Worm (Caenorhabditis elegans) whole organism, L3 larva: Measurements from ENCODE around the gene atx-3.
A peak's percentile ranks its signal among the peaks of the same experiment; 100 is the strongest.
"Not testable (repeated sequence)": the region's sequence is repeated elsewhere in the genome, so short reads cannot be mapped to it uniquely, and the experiment has no call there.

Source experiments
- R02D3.7 ChIP-seq: fragments of 150-350 bp; optimal IDR thresholded peaks from 2 replicates; lab custom pipeline; 2014; ENCODE audit warnings: missing biosample characterization, missing genetic modification characterization
- ceh-82 ChIP-seq: fragments of 150-350 bp; optimal IDR thresholded peaks from 2 replicates; lab custom pipeline; 2014; ENCODE audit warnings: missing biosample characterization, missing genetic modification characterization
- ceh-9 ChIP-seq: sonication (generic microtip); optimal IDR thresholded peaks from 2 replicates; lab custom pipeline; 2018; ENCODE audit warnings: missing biosample characterization, missing genetic modification characterization
- egl-27 ChIP-seq: sonication (generic microtip); optimal IDR thresholded peaks from 4 replicates; lab custom pipeline; 2017; ENCODE audit warnings: missing biosample characterization, missing genetic modification reagents, missing genetic modification characterization
- egl-5 ChIP-seq: fragments of 150-350 bp; optimal IDR thresholded peaks from 2 replicates; lab custom pipeline; 2017; ENCODE audit warnings: missing biosample characterization, missing genetic modification reagents, missing genetic modification characterization, inconsistent platforms
- elt-1 ChIP-seq: fragments of 150-350 bp; optimal IDR thresholded peaks from 2 replicates; lab custom pipeline; 2014; ENCODE audit warnings: missing biosample characterization, missing genetic modification characterization
- elt-2 ChIP-seq: sonication (generic microtip); optimal IDR thresholded peaks from 2 replicates; lab custom pipeline; 2016; ENCODE audit warnings: missing genetic modification reagents, mild to moderate bottlenecking, missing genetic modification characterization, missing compliant biosample characterization
- eor-1 ChIP-seq, 2 experiments: fragments of 150-350 bp; optimal IDR thresholded peaks; 2 replicates each; lab custom pipeline; 2014 to 2018; ENCODE audit warnings: missing biosample characterization in 2 of 2, missing genetic modification characterization in 2 of 2
- fkh-10 ChIP-seq: sonication (generic microtip); optimal IDR thresholded peaks from 2 replicates; lab custom pipeline; 2017; ENCODE audit warnings: missing biosample characterization, missing genetic modification reagents, missing genetic modification characterization
- fkh-2 ChIP-seq: fragments of 150-350 bp; optimal IDR thresholded peaks from 2 replicates; lab custom pipeline; 2014; ENCODE audit warnings: missing biosample characterization, missing genetic modification reagents, missing genetic modification characterization
- hmg-11 ChIP-seq: sonication (generic microtip); optimal IDR thresholded peaks from 2 replicates; lab custom pipeline; 2016; ENCODE audit warnings: missing genetic modification characterization, missing compliant biosample characterization
- jun-1 ChIP-seq: fragments of 150-350 bp; optimal IDR thresholded peaks from 2 replicates; lab custom pipeline; 2014; ENCODE audit warnings: missing biosample characterization, missing genetic modification reagents, missing genetic modification characterization
- lin-15B ChIP-seq: fragments of 150-350 bp; optimal IDR thresholded peaks from 2 replicates; lab custom pipeline; 2014; ENCODE audit warnings: missing biosample characterization, missing genetic modification characterization
- lin-39 ChIP-seq: fragments of 150-350 bp; optimal IDR thresholded peaks from 2 replicates; lab custom pipeline; 2018; ENCODE audit warnings: missing biosample characterization, missing genetic modification reagents, missing genetic modification characterization
- mdl-1 ChIP-seq: fragments of 150-350 bp; optimal IDR thresholded peaks from 2 replicates; lab custom pipeline; 2014; ENCODE audit warnings: missing biosample characterization, missing genetic modification characterization
- nfya-1 ChIP-seq: sonication (generic microtip); optimal IDR thresholded peaks from 2 replicates; lab custom pipeline; 2017; ENCODE audit warnings: missing genetic modification characterization, mild to moderate bottlenecking, missing compliant biosample characterization, antibody characterized with exemption, moderate library complexity; ENCODE audit not compliant: insufficient read depth
- nhr-11 ChIP-seq: fragments of 150-350 bp; optimal IDR thresholded peaks from 2 replicates; lab custom pipeline; 2014; ENCODE audit warnings: missing biosample characterization, missing genetic modification characterization
- nhr-12 ChIP-seq: fragments of 150-350 bp; optimal IDR thresholded peaks from 2 replicates; lab custom pipeline; 2014; ENCODE audit warnings: missing biosample characterization, missing genetic modification characterization
- nhr-237 ChIP-seq: fragments of 150-350 bp; optimal IDR thresholded peaks from 2 replicates; lab custom pipeline; 2014; ENCODE audit warnings: missing biosample characterization, missing genetic modification characterization
- nhr-25 ChIP-seq: sonication (generic microtip); optimal IDR thresholded peaks from 2 replicates; lab custom pipeline; 2017; ENCODE audit warnings: missing biosample characterization, missing genetic modification characterization
- nhr-28 ChIP-seq: fragments of 150-350 bp; optimal IDR thresholded peaks from 2 replicates; lab custom pipeline; 2014; ENCODE audit warnings: missing biosample characterization, missing genetic modification characterization
- nhr-43 ChIP-seq: sonication (generic microtip); optimal IDR thresholded peaks from 2 replicates; lab custom pipeline; 2016; ENCODE audit warnings: mild to moderate bottlenecking, missing genetic modification characterization, missing compliant biosample characterization; ENCODE audit not compliant: poor library complexity, severe bottlenecking
- nhr-67 ChIP-seq: fragments of 150-350 bp; optimal IDR thresholded peaks from 2 replicates; lab custom pipeline; 2014; ENCODE audit warnings: missing biosample characterization, missing genetic modification characterization
- nhr-76 ChIP-seq: fragments of 150-350 bp; sonication (generic microtip); optimal IDR thresholded peaks from 5 replicates; lab custom pipeline; 2014; ENCODE audit warnings: missing biosample characterization, missing genetic modification characterization
- nhr-77 ChIP-seq: fragments of 150-350 bp; optimal IDR thresholded peaks from 2 replicates; lab custom pipeline; 2014; ENCODE audit warnings: missing biosample characterization, missing genetic modification characterization
- pha-4 ChIP-seq: fragments of 150-350 bp; optimal IDR thresholded peaks from 2 replicates; lab custom pipeline; 2014; ENCODE audit warnings: missing biosample characterization, missing genetic modification reagents, missing genetic modification characterization
- sea-2 ChIP-seq: fragments of 150-350 bp; sonication (generic microtip); optimal IDR thresholded peaks from 4 replicates; lab custom pipeline; 2014; ENCODE audit warnings: missing biosample characterization, missing genetic modification reagents, missing genetic modification characterization
- skn-1 ChIP-seq: fragments of 150-350 bp; optimal IDR thresholded peaks from 2 replicates; lab custom pipeline; 2014; ENCODE audit warnings: missing biosample characterization, missing genetic modification characterization
- snpc-4 ChIP-seq: fragments of 150-350 bp; optimal IDR thresholded peaks from 2 replicates; lab custom pipeline; 2014; ENCODE audit warnings: missing biosample characterization, missing genetic modification characterization
- tbx-2 ChIP-seq: sonication (generic microtip); optimal IDR thresholded peaks from 2 replicates; lab custom pipeline; 2016; ENCODE audit warnings: mild to moderate bottlenecking, missing genetic modification characterization, missing compliant biosample characterization
- unc-62 ChIP-seq: fragments of 150-350 bp; sonication (generic microtip); optimal IDR thresholded peaks from 4 replicates; lab custom pipeline; 2014; ENCODE audit warnings: missing biosample characterization, missing genetic modification reagents, missing genetic modification characterization
- zag-1 ChIP-seq: fragments of 150-350 bp; optimal IDR thresholded peaks from 2 replicates; lab custom pipeline; 2014; ENCODE audit warnings: missing biosample characterization, missing genetic modification characterization
- ztf-4 ChIP-seq: fragments of 150-350 bp; optimal IDR thresholded peaks from 2 replicates; lab custom pipeline; 2014; ENCODE audit warnings: missing biosample characterization, missing genetic modification characterization

Gene atx-3

DNA sequence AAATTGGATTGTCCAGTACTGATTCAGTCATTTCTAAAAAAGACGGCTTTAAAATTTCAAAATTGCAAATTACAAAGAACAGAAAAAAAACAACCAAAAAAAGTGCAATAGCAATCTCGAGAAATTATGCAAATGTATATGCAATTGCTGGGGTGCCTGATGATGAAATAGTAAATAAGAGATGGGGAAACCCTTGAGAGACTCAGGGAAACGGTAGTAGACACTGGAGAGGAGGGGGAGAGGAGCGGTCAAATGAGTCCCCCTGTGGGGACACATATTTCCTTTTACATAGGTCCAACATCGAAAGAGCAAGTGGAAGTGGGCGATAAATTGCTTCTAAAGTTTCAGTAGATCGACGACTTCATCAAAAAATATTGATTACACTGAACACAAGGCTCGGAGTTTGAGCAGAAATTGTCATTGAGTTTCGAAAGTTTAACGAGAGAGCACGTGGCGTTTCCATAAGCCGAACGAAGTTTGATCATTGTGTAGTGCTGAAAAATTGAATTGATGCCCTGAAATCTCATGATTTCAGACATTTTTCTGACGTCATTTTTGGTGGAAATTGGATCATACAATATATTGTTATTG lies 33.2 kb upstream of the atx-3 start, which contains the start of the genes fbxa-153 and str-12:
Gene fbxa-153, minus strand, starts transcription at position 35 of the 591 bp plus-strand sequence.
Gene str-12, plus strand, starts transcription at position 541 of the 591 bp plus-strand sequence.
- TF ChIP-seq nhr-11 (tag; lab: Kevin White, UChicago) (no peak), unc-62 (GFP tag; lab: Kevin White, UChicago) (no peak), jun-1 (tag; lab: Kevin White, UChicago) (no peak), nhr-77 (tag; lab: Kevin White, UChicago) (no peak), R02D3.7 (tag; lab: Kevin White, UChicago) (no peak), tbx-2 (tag; lab: Kevin White, UChicago) (no peak), pha-4 (tag; lab: Kevin White, UChicago) (no peak), elt-2 (tag; lab: Kevin White, UChicago) (no peak), lin-15B (tag; lab: Kevin White, UChicago) (peak; percentile 20), ceh-9 (no peak), nhr-25 (tag; lab: Kevin White, UChicago) (no peak), sea-2 (GFP tag; lab: Kevin White, UChicago) (no peak), lin-39 (tag; lab: Kevin White, UChicago) (peak; percentile 46), egl-5 (tag; lab: Kevin White, UChicago) (no peak), snpc-4 (tag; lab: Kevin White, UChicago) (peak; percentile 23), nhr-237 (tag; lab: Kevin White, UChicago) (no peak)

DNA sequence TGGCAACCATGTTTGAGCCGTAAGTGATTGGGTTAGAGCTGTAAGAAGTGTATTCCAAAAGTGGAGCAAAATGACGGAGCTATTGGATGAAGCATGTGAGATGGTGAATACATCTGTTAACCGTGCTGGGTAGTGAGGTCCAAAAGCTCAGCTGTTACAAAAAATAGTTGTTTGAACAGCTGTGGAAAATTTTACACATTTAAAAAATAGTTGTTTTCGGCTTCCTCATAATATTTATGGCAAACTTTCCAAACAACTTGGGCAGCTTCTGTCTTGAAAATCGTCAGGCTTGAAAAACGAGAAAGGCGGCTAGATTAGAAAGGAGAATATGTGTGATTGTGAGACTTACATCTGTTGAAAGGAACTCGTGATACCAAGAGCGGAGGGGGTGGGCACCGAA lies 27.8 kb upstream of the atx-3 start, which contains the start of gene fbxa-154:
Gene fbxa-154, minus strand, starts transcription at position 101 of the 400 bp plus-strand sequence.
- TF ChIP-seq fkh-2 (tag; lab: Kevin White, UChicago) (no peak), snpc-4 (tag; lab: Kevin White, UChicago) (no peak), R02D3.7 (tag; lab: Kevin White, UChicago) (no peak), nhr-12 (tag; lab: Kevin White, UChicago) (no peak), nfya-1 (tag; lab: Kevin White, UChicago) (no peak), jun-1 (tag; lab: Kevin White, UChicago) (no peak), tbx-2 (tag; lab: Kevin White, UChicago) (no peak)

ce11 chrV:15602253-15602652 lies 25.0 kb upstream of the atx-3 start, which contains the start of gene fbxa-152:
Gene fbxa-152 (minus strand): TSS chrV:15602353.
- TF ChIP-seq ceh-82 (no peak), nhr-76 (no peak), egl-27 (tag; lab: Kevin White, UChicago) (no peak), nhr-67 (tag; lab: Kevin White, UChicago) (no peak), elt-2 (tag; lab: Kevin White, UChicago) (no peak), R02D3.7 (tag; lab: Kevin White, UChicago) (no peak), ztf-4 (no peak), eor-1 (tag; optimal IDR thresholded peaks at IDR 0.05; lab: Kevin White, UChicago) (no peak), nhr-11 (tag; lab: Kevin White, UChicago) (no peak), nhr-28 (tag; lab: Kevin White, UChicago) (no peak), unc-62 (GFP tag; lab: Kevin White, UChicago) (no peak), elt-1 (tag; lab: Kevin White, UChicago) (no peak), zag-1 (tag; lab: Kevin White, UChicago) (no peak), nfya-1 (tag; lab: Kevin White, UChicago) (no peak), fkh-10 (GFP tag; lab: Kevin White, UChicago) (no peak), nhr-43 (tag; lab: Kevin White, UChicago) (no peak)

DNA sequence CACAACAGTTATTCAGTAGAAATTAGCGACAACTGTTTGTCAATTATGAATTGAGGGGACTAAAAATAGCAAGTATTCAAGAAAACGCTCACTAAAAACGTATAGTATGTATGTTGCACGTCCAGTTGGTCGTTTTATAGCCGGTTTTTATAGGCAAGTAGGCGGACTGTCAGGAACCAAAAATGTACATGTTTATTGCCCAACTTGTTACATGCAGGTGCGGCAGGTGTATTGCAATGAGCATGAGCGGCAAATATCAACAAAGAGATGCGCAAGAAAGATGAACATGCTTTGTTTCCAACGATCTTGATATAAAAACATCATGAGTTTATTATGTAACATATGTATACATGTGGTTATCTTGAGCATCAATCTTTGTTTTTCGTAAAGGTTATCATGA lies 22.5 kb upstream of the atx-3 start, which contains the start of gene B0391.14:
Gene B0391.14, minus strand, starts transcription at position 101 of the 400 bp plus-strand sequence.
- not testable (repeated sequence) for TF ChIP-seq snpc-4, hmg-11, mdl-1 (tag; lab: Kevin White, UChicago)

DNA sequence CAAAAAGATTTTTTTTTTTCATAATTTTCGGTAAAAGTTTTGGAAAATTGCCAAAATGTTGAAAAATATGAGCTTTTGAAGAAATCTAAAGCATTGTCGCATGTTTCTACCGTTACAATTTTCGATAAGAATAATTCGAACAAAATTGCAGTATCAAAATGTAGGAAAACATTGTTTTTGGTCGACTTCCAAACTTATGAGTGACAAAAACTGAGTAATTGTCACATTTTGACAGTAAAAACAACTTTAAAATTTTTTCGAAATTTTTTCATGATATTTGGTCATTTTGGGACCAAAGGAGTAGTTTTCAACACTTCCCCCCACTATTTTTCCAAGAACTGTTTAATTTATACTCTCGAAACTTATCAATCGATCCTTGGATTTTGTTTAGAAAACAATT lies 17.3 kb upstream of the atx-3 start, which contains the start of gene fbxa-139:
Gene fbxa-139, minus strand, starts transcription at position 101 of the 400 bp plus-strand sequence.
- TF ChIP-seq ztf-4: no peak
- no peak for TF ChIP-seq pha-4 (tag; lab: Kevin White, UChicago)
- TF ChIP-seq skn-1: no peak
